Fruit fly (Drosophila melanogaster): ENCODE data around the gene CG7214.

DNA sequence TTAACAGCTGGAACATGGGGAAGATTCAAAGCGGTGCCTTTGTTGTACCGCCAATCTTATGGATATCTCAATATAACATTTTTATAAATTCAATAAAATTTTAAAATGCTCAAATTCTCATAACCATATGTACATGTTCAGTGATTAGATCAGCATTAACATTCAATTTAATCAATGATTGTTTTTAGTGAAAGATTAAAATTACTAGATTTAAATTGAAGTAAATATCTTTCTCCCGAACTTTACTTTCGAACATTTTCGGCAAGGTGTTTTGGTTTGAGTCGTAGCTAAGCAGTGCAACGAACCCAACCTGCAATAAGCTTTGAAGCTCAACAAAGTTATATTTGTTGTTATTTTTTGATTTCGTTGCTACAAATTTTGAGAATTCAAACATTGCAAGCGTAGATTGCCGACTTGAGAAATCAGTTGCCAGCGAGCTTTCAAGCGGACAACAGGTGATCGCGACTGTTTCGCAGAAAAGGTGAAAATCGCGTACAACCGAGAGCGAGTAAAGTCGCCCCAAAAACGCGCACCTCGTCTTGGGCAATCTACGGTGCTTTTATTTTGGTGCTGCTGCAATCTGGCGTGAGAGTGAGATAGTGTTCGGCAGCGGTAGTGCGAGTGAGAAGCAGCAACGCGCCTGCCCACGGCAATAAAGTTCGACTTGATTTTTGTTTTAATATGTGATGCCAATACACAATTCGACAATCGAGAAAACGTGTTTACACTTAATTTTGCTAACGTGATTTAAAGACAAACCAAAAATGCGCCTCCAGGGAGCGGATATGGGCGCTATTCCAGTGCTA lies 42.1 kb downstream of the CG7214 start, which contains the start of gene Tep3:
- no peak for TF ChIP-seq CG16779 (tag; optimal IDR thresholded peaks at IDR 0.05)
- peak; percentile 53 for TF ChIP-seq Smox (GFP tag; optimal IDR thresholded peaks at IDR 0.05)
- TF ChIP-seq topi (GFP tag; optimal IDR thresholded peaks at IDR 0.05), result peak; percentile 53
- peak; percentile 34 for TF ChIP-seq CG6276 (GFP tag; optimal IDR thresholded peaks at IDR 0.05)
- TF ChIP-seq acj6 (GFP tag; optimal IDR thresholded peaks at IDR 0.05), result peak; percentile 63
